Fruit fly (Drosophila melanogaster) whole organism, embryonic: Measurements from ENCODE around the gene CG14424.

ENCODE experiments used
- CG11723 ChIP-seq: fragments of 200-800 bp; sonication (Bioruptor generic); optimal IDR thresholded peaks from 2 replicates; lab custom pipeline; 2017; ENCODE audit warnings: missing biosample characterization, mild to moderate bottlenecking, missing genetic modification characterization
- CG14050 ChIP-seq: fragments of 200-800 bp; sonication (Bioruptor generic); IDR thresholded peaks from 3 replicates; pipeline ENCODE4 v1.3.6; 2022; ENCODE audit warnings: missing biosample characterization, missing genetic modification characterization
- CG2712 ChIP-seq: fragments of 200-800 bp; optimal IDR thresholded peaks from 3 replicates; lab custom pipeline; 2019; ENCODE audit warnings: missing biosample characterization, mild to moderate bottlenecking, missing genetic modification characterization, moderate library complexity
- CG31388 ChIP-seq: fragments of 200-800 bp; sonication (Bioruptor generic); optimal IDR thresholded peaks from 2 replicates; lab custom pipeline; 2016; ENCODE audit warnings: missing biosample characterization, missing genetic modification characterization
- Doc2 ChIP-seq: fragments of 200-800 bp; sonication (Bioruptor generic); IDR thresholded peaks from 2 replicates; pipeline ENCODE4 v1.3.6; 2022; ENCODE audit warnings: missing biosample characterization, missing genetic modification characterization
- Sox100B ChIP-seq: fragments of 200-800 bp; sonication (Bioruptor generic); optimal IDR thresholded peaks from 3 replicates; lab custom pipeline; 2018; ENCODE audit warnings: missing biosample characterization, mild to moderate bottlenecking, missing genetic modification characterization

DNA sequence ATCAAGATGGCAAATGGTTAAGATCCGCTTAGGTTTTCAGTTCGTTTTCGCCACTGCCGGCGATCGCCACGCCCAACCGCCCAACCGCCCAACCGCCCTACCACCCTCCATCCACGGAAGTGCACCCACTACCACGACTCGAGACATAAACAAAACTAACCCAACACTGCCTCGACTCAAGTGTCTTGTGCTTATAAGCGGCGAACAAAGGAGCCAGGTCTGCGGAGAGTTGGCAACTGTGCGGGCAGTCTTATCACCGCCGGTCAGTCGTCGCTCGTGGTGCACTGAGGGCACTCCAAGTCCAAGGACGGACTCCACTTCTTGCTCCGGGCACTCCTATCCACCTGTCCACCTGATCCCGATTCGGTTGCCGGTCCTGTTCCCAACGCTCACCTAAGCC is 36.6 kb downstream of the CG14424 start, which contains the start of gene CG3526:
- TF ChIP-seq Doc2 (GFP tag; lab: Robert Waterston, UW) (no peak), CG31388 (GFP tag; lab: Kevin White, UChicago) (no peak), Sox100B (GFP tag; lab: Kevin White, UChicago) (no peak), CG14050 (GFP tag; lab: Robert Waterston, UW) (no peak), CG11723 (GFP tag; lab: Kevin White, UChicago) (no peak), CG2712 (tag; lab: Kevin White, UChicago) (no peak)
